Worm (Caenorhabditis elegans) whole organism, L2 larva: ENCODE data around the gene F11A5.17.

Experiments used
- F13H6.1 ChIP-seq: sonication (generic microtip); optimal IDR thresholded peaks from 2 replicates; lab custom pipeline; 2016; ENCODE audit warnings: missing genetic modification characterization, missing compliant biosample characterization
- Y55F3AM.14 ChIP-seq: fragments of 200-800 bp; sonication (Bioruptor generic); optimal IDR thresholded peaks from 2 replicates; lab custom pipeline; 2018; ENCODE audit warnings: mild to moderate bottlenecking, missing genetic modification characterization, missing compliant biosample characterization
- blmp-1 ChIP-seq: sonication (generic microtip); optimal IDR thresholded peaks from 2 replicates; lab custom pipeline; 2017; ENCODE audit warnings: missing genetic modification characterization, mild to moderate bottlenecking, missing compliant biosample characterization, antibody characterized with exemption, moderate library complexity; ENCODE audit not compliant: insufficient read depth
- ceh-82 ChIP-seq: fragments of 150-350 bp; optimal IDR thresholded peaks from 2 replicates; lab custom pipeline; 2014; ENCODE audit warnings: missing biosample characterization, missing genetic modification characterization
- crh-2 ChIP-seq: sonication (generic microtip); optimal IDR thresholded peaks from 2 replicates; lab custom pipeline; 2017; ENCODE audit warnings: missing biosample characterization, missing genetic modification characterization
- dmd-4 ChIP-seq: sonication (generic microtip); optimal IDR thresholded peaks from 2 replicates; lab custom pipeline; 2017; ENCODE audit warnings: missing biosample characterization, missing genetic modification characterization
- egl-27 ChIP-seq: sonication (generic microtip); optimal IDR thresholded peaks from 3 replicates; lab custom pipeline; 2017; ENCODE audit warnings: missing biosample characterization, missing genetic modification reagents, missing genetic modification characterization
- elt-1 ChIP-seq: fragments of 150-350 bp; optimal IDR thresholded peaks from 2 replicates; lab custom pipeline; 2014; ENCODE audit warnings: missing biosample characterization, missing genetic modification characterization
- elt-3 ChIP-seq: sonication (generic microtip); optimal IDR thresholded peaks from 2 replicates; lab custom pipeline; 2017; ENCODE audit warnings: missing biosample characterization, missing genetic modification characterization
- gmeb-1 ChIP-seq: fragments of 150-350 bp; optimal IDR thresholded peaks from 2 replicates; lab custom pipeline; 2014; ENCODE audit warnings: missing biosample characterization, missing genetic modification characterization
- lin-11 ChIP-seq: fragments of 150-350 bp; sonication (generic microtip); optimal IDR thresholded peaks from 2 replicates; lab custom pipeline; 2014; ENCODE audit warnings: missing biosample characterization, missing genetic modification characterization, inconsistent platforms, mixed read lengths
- lsy-2 ChIP-seq, 2 experiments: fragments of 150-350 bp in 1 of 2; sonication (generic microtip) in 1 of 2; optimal IDR thresholded peaks; 2 replicates each; lab custom pipeline; 2014 to 2017; ENCODE audit warnings: missing biosample characterization in 2 of 2, missing genetic modification characterization in 2 of 2
- mab-5 ChIP-seq: fragments of 150-350 bp; optimal IDR thresholded peaks from 2 replicates; lab custom pipeline; 2014; ENCODE audit warnings: missing biosample characterization, missing genetic modification characterization
- mdl-1 ChIP-seq, 2 experiments: fragments of 150-350 bp in 1 of 2; sonication (generic microtip) in 1 of 2; optimal IDR thresholded peaks; 2 replicates each; lab custom pipeline; 2017; ENCODE audit warnings: missing biosample characterization in 2 of 2, missing genetic modification characterization in 2 of 2
- nhr-12 ChIP-seq: fragments of 150-350 bp; optimal IDR thresholded peaks from 2 replicates; lab custom pipeline; 2014; ENCODE audit warnings: missing biosample characterization, missing genetic modification characterization
- nhr-21 ChIP-seq: fragments of 150-350 bp; optimal IDR thresholded peaks from 2 replicates; lab custom pipeline; 2014; ENCODE audit warnings: missing biosample characterization, missing genetic modification characterization
- nhr-23 ChIP-seq: fragments of 150-350 bp; optimal IDR thresholded peaks from 2 replicates; lab custom pipeline; 2014; ENCODE audit warnings: missing biosample characterization, missing genetic modification reagents, missing genetic modification characterization
- nhr-25 ChIP-seq: fragments of 150-350 bp; sonication (generic microtip); optimal IDR thresholded peaks from 3 replicates; lab custom pipeline; 2014; ENCODE audit warnings: missing biosample characterization, missing genetic modification characterization
- nhr-6 ChIP-seq: fragments of 150-350 bp; optimal IDR thresholded peaks from 2 replicates; lab custom pipeline; 2014; ENCODE audit warnings: missing biosample characterization, missing genetic modification characterization
- nhr-77 ChIP-seq: fragments of 150-350 bp; optimal IDR thresholded peaks from 2 replicates; lab custom pipeline; 2014; ENCODE audit warnings: missing biosample characterization, missing genetic modification characterization
- skn-1 ChIP-seq: sonication (generic microtip); optimal IDR thresholded peaks from 2 replicates; lab custom pipeline; 2017; ENCODE audit warnings: missing biosample characterization, missing genetic modification characterization
- sma-3 ChIP-seq: sonication (generic microtip); optimal IDR thresholded peaks from 2 replicates; lab custom pipeline; 2016; ENCODE audit warnings: missing genetic modification reagents, missing genetic modification characterization, missing compliant biosample characterization
- sma-9 ChIP-seq, 2 experiments: fragments of 150-350 bp in 1 of 2; sonication (generic microtip) in 1 of 2; optimal IDR thresholded peaks; 2 replicates each; lab custom pipeline; 2014 to 2016; ENCODE audit warnings: missing genetic modification characterization in 2 of 2, mild to moderate bottlenecking in 1 of 2, missing biosample characterization in 1 of 2, missing compliant biosample characterization in 1 of 2, missing genetic modification reagents in 1 of 2, moderate library complexity in 1 of 2
- unc-39 ChIP-seq: fragments of 150-350 bp; optimal IDR thresholded peaks from 2 replicates; lab custom pipeline; 2014; ENCODE audit warnings: missing biosample characterization, missing genetic modification characterization
- unc-55 ChIP-seq: fragments of 150-350 bp; sonication (generic microtip); optimal IDR thresholded peaks from 3 replicates; lab custom pipeline; 2014; ENCODE audit warnings: missing biosample characterization, missing genetic modification reagents, missing genetic modification characterization
- unc-62 ChIP-seq: fragments of 150-350 bp; optimal IDR thresholded peaks from 2 replicates; lab custom pipeline; 2014; ENCODE audit warnings: missing biosample characterization, missing genetic modification reagents, missing genetic modification characterization
- ztf-4 ChIP-seq: fragments of 150-350 bp; optimal IDR thresholded peaks from 2 replicates; lab custom pipeline; 2014; ENCODE audit warnings: missing biosample characterization, missing genetic modification characterization

Gene F11A5.17

DNA sequence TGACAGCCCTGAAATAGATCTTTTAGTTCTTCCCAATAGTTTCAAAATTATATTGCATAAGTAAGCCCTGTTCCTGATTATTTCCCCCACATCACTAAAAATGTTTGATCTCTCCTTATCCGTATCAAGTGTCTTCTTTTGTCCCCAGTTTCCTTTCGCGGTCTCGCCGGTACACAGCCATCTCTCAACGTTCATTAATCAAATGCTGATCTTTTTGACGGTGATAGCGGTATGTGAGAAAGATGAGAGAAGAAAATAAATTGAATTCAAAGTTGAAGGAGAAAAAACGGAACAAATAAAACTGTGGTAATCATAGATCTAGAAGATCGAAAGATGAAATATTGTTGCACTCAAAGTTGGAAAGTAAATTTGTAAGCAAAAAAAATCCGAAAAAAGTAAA is 9.9 kb downstream of the F11A5.17 start:
- TF ChIP-seq sma-9 (GFP tag; optimal IDR thresholded peaks at IDR 0.05; lab: Kevin White, UChicago) (peak; percentile 76), sma-9 (tag; optimal IDR thresholded peaks at IDR 0.05; lab: Kevin White, UChicago) (no peak), unc-39 (no peak), nhr-21 (tag; lab: Kevin White, UChicago) (peak; percentile 61)

DNA sequence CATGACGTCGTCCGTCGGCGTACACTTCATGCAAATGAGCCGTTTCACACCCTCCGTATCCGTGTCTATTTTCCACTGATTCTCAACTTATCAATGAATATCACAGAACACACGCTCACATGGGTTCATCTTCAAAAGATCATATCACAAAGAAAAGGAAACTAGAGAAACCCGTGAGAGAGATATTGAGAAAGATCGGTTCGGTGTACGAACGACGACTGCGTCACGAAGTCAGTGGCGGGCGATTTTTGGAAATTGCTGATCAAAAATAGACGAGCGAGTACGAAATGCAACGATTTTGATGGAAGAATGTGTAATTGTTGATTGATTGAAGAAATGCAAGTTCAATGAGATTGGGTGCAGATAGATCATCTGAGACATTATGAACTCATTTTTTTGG is 11.5 kb downstream of the F11A5.17 start:
- TF ChIP-seq mdl-1 (tag; optimal IDR thresholded peaks at IDR 0.05; lab: Kevin White, UChicago) (peak in 1 of 2 experiments; percentile 3), egl-27 (tag; lab: Kevin White, UChicago) (peak; percentile 0), Y55F3AM.14 (GFP tag; lab: Kevin White, UChicago) (peak; percentile 14), unc-62 (GFP tag; lab: Kevin White, UChicago) (no peak), ceh-82 (tag; lab: Kevin White, UChicago) (no peak), lsy-2 (tag; optimal IDR thresholded peaks at IDR 0.05; lab: Kevin White, UChicago) (no peak), blmp-1 (tag; lab: Kevin White, UChicago) (peak; percentile 49), sma-9 (GFP tag; optimal IDR thresholded peaks at IDR 0.05; lab: Kevin White, UChicago) (peak; percentile 91), sma-9 (tag; optimal IDR thresholded peaks at IDR 0.05; lab: Kevin White, UChicago) (no peak), nhr-25 (tag; lab: Kevin White, UChicago) (peak; percentile 45), sma-3 (peak; percentile 36), crh-2 (tag; lab: Kevin White, UChicago) (peak; percentile 5), elt-3 (no peak), nhr-21 (tag; lab: Kevin White, UChicago) (peak; percentile 81), gmeb-1 (tag; lab: Kevin White, UChicago) (peak; percentile 27), ztf-4 (tag; lab: Kevin White, UChicago) (no peak)

DNA sequence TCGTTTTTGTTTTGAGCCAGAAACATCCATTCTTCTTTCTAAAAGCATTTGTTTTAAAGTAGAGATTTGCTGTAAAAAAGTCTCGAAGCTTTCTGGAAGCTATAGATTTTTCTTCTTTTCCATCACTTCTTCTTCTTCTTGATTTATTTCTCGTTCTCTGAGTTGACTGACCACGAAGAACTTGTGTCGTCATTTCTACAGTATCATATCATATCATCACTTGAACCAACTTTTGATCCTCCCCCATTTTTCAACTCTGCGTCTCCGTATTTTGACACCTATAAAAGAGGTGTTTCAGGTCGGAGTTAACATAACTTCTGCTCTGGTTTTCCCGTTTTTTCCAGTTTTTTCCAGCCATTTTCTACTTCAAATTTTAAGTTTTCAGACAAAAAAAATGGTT is 12.7 kb downstream of the F11A5.17 start, which contains the start of gene F11A5.9:
Gene F11A5.9 (plus strand): TSS at position 386 of the 400 bp plus-strand sequence.
- TF ChIP-seq nhr-6 (tag; lab: Kevin White, UChicago): no peak
- TF ChIP-seq mdl-1 (tag; optimal IDR thresholded peaks at IDR 0.05; lab: Kevin White, UChicago): no peak
- no peak for TF ChIP-seq dmd-4
- TF ChIP-seq nhr-21 (tag; lab: Kevin White, UChicago): no peak
- TF ChIP-seq nhr-77 (tag; lab: Kevin White, UChicago): no peak
- TF ChIP-seq nhr-12: no peak
- TF ChIP-seq lsy-2 (tag; optimal IDR thresholded peaks at IDR 0.05; lab: Kevin White, UChicago): no peak
- TF ChIP-seq Y55F3AM.14 (GFP tag; lab: Kevin White, UChicago): no peak
- no peak for TF ChIP-seq unc-62 (GFP tag; lab: Kevin White, UChicago)
- no peak for TF ChIP-seq elt-1
- TF ChIP-seq F13H6.1 (tag; lab: Kevin White, UChicago): no peak

DNA sequence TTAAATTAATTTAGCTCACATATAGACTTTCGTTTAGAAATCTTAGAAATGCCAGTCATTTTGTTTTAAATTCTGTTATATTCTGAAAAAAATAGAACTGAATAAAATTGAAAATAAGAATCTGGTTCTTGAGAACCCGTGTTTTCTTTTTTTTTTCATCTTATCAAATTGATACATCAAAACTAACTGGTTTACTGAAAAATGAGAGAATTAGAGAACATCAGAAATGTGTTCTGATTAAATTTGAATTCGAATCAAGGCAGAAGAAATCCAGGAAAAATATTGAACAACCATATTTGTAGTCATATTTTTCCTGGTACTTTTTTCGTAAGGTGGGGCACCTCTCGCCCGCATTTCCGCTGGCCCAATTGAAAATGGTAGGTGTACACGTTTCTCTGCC is 16.7 kb downstream of the F11A5.17 start, which contains the start of gene F11A5.15:
Gene F11A5.15 (minus strand): TSS at position 101 of the 400 bp plus-strand sequence.
- TF ChIP-seq nhr-6 (tag; lab: Kevin White, UChicago) (no peak), unc-55 (no peak), elt-3 (no peak), skn-1 (tag; lab: Kevin White, UChicago) (no peak), lin-11 (tag; lab: Kevin White, UChicago) (no peak)

DNA sequence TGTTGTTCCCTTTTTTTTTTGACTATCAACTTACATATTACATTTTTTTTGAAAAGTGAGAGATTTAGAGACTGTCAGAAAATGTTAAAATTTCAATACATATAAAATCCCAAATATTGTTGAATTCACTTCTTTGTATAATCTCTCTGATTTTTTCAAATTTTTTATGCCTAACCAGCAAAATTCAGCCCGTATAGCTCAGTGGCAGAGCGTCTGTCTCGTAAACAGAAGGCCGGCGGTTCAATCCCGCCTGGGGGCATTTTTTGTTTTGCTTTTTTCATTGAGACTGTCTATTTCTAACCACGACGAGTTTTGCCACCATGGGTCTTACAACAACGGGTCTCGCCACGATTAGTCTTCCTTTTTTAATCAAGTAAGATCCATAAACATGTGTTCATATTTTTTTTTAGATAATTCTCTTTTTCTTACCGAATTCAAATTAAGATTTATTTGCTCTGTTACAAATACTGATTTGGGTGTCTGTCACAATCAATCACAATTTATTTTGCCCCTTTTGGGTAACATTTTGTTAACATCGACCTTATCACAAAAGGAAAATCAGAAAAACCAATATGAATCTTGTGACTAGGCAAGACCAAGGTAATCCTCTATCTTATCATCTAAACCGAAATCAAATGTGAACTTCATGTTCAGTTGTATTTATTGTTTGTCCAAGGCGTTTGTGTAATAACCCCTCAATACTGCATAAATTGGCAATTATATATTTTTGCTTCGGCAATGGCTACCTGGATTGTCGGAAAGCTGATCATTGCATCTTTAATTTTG is 17.3 kb downstream of the F11A5.17 start, which contains the start of gene glc-1:
Gene glc-1 (plus strand): TSS at position 663 of the 786 bp plus-strand sequence.
- TF ChIP-seq sma-9 (GFP tag; optimal IDR thresholded peaks at IDR 0.05; lab: Kevin White, UChicago) (peak; percentile 36), sma-9 (tag; optimal IDR thresholded peaks at IDR 0.05; lab: Kevin White, UChicago) (no peak), nhr-6 (tag; lab: Kevin White, UChicago) (no peak), nhr-23 (no peak), blmp-1 (tag; lab: Kevin White, UChicago) (no peak), sma-3 (no peak), nhr-77 (tag; lab: Kevin White, UChicago) (no peak), crh-2 (tag; lab: Kevin White, UChicago) (no peak)

DNA sequence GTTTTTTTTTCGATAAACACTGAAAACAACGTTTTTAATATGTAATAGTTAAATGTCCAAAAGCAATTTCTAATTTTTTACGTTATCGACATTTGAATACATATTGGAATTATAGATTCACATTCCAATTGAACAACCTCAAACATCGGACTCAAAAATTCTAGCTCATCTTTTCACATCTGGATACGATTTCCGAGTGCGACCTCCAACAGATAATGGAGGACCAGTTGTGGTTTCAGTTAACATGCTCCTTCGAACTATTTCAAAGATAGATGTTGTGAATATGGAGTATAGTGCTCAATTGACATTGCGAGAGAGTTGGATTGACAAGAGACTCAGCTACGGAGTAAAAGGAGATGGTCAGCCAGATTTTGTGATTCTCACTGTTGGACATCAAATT is 18.2 kb downstream of the F11A5.17 start:
- TF ChIP-seq mab-5: no peak
